Worm (Caenorhabditis elegans): ENCODE results near the gene ZK666.14.

ZK666.14 gene

ce11 chrII:10446300-10446699 lies 48.3 kb upstream of the ZK666.14 start:
- no peak for TF ChIP-seq ceh-9 (tag; optimal IDR thresholded peaks at IDR 0.05)
- no peak for TF ChIP-seq eor-1 (tag; optimal IDR thresholded peaks at IDR 0.05)
- peak; percentile 43 for TF ChIP-seq jun-1 (tag; optimal IDR thresholded peaks at IDR 0.05)
- TF ChIP-seq fkh-10 (GFP tag; optimal IDR thresholded peaks at IDR 0.05), result no peak
- peak; percentile 26 for TF ChIP-seq nhr-23 (tag; optimal IDR thresholded peaks at IDR 0.05)
- no peak for TF ChIP-seq nhr-237 (tag; optimal IDR thresholded peaks at IDR 0.05)
- TF ChIP-seq ztf-4 (tag; optimal IDR thresholded peaks at IDR 0.05), result no peak
- no peak for TF ChIP-seq lin-15B (tag; optimal IDR thresholded peaks at IDR 0.05)
- no peak for TF ChIP-seq nhr-28 (tag; optimal IDR thresholded peaks at IDR 0.05)
- TF ChIP-seq nfya-1 (tag; optimal IDR thresholded peaks at IDR 0.05; ENCODE audit: insufficient read depth), result peak; percentile 15
- peak; percentile 12 for TF ChIP-seq snpc-4 (tag; optimal IDR thresholded peaks at IDR 0.05)
- no peak for TF ChIP-seq zag-1 (tag; optimal IDR thresholded peaks at IDR 0.05)
- no peak for TF ChIP-seq ceh-28 (tag; optimal IDR thresholded peaks at IDR 0.05)
- TF ChIP-seq ama-1 (optimal IDR thresholded peaks at IDR 0.05), result no peak
- TF ChIP-seq fkh-2 (tag; optimal IDR thresholded peaks at IDR 0.05), result no peak
- TF ChIP-seq ZK546.5 (tag; optimal IDR thresholded peaks at IDR 0.05), result no peak
- TF ChIP-seq elt-1 (tag; optimal IDR thresholded peaks at IDR 0.05), result peak; percentile 48
- TF ChIP-seq nhr-25 (tag; optimal IDR thresholded peaks at IDR 0.05), result no peak
- TF ChIP-seq nhr-76 (tag; optimal IDR thresholded peaks at IDR 0.05), result no peak
- peak; percentile 68 for TF ChIP-seq elt-2 (tag; optimal IDR thresholded peaks at IDR 0.05)
- TF ChIP-seq mml-1 (tag; optimal IDR thresholded peaks at IDR 0.05), result no peak
- no peak for TF ChIP-seq hmg-11 (tag; optimal IDR thresholded peaks at IDR 0.05)
- TF ChIP-seq pha-4 (tag; optimal IDR thresholded peaks at IDR 0.05), result peak; percentile 8
- TF ChIP-seq tbx-2 (tag; optimal IDR thresholded peaks at IDR 0.05), result no peak
- no peak for TF ChIP-seq fos-1 (tag; optimal IDR thresholded peaks at IDR 0.05)
- TF ChIP-seq aly-2 (tag; optimal IDR thresholded peaks at IDR 0.05), result no peak
- TF ChIP-seq elt-3 (tag; optimal IDR thresholded peaks at IDR 0.05), result no peak
- TF ChIP-seq pqm-1 (tag; optimal IDR thresholded peaks at IDR 0.05), result peak; percentile 58
- no peak for TF ChIP-seq egl-27 (tag; optimal IDR thresholded peaks at IDR 0.05)
- TF ChIP-seq daf-12 (tag; optimal IDR thresholded peaks at IDR 0.05), result no peak
- TF ChIP-seq egl-5 (tag; optimal IDR thresholded peaks at IDR 0.05), result no peak
- no peak for TF ChIP-seq R02D3.7 (tag; optimal IDR thresholded peaks at IDR 0.05)
- no peak for TF ChIP-seq skn-1 (tag; optimal IDR thresholded peaks at IDR 0.05)
- TF ChIP-seq ztf-11 (tag; optimal IDR thresholded peaks at IDR 0.05), result no peak
- peak; percentile 10 for TF ChIP-seq nhr-43 (tag; optimal IDR thresholded peaks at IDR 0.05; ENCODE audit: poor library complexity, severe bottlenecking)
- TF ChIP-seq ceh-16 (tag; optimal IDR thresholded peaks at IDR 0.05), result no peak
- no peak for TF ChIP-seq nhr-77 (tag; optimal IDR thresholded peaks at IDR 0.05)
- TF ChIP-seq unc-39 (tag; optimal IDR thresholded peaks at IDR 0.05), result no peak
- TF ChIP-seq ceh-82 (tag; optimal IDR thresholded peaks at IDR 0.05), result no peak
- no peak for TF ChIP-seq lsy-12 (tag; optimal IDR thresholded peaks at IDR 0.05)

DNA sequence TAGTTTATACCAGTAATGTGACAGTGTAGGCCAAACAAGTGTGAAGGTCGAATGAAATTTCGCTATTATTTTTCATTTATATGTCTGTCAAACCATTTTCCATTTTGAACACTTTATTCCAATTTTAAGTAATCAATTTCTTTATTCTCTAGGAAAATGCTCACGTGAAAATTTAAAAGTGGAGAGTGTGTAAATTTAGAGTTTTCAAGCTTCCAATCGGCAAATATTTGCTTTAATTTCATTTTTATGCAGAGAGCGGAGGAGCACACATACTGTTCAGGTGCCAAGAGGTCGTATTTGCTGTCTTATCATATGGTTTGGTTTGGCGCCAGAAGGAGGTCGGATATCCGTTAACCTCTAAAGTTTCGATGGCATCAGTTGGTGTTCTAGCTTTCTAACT lies 47.8 kb upstream of the ZK666.14 start:
- no peak for TF ChIP-seq egl-5 (tag; optimal IDR thresholded peaks at IDR 0.05)
- TF ChIP-seq pha-4 (tag; optimal IDR thresholded peaks at IDR 0.05), result peak; percentile 75
- no peak for TF ChIP-seq fkh-2 (tag; optimal IDR thresholded peaks at IDR 0.05)

DNA sequence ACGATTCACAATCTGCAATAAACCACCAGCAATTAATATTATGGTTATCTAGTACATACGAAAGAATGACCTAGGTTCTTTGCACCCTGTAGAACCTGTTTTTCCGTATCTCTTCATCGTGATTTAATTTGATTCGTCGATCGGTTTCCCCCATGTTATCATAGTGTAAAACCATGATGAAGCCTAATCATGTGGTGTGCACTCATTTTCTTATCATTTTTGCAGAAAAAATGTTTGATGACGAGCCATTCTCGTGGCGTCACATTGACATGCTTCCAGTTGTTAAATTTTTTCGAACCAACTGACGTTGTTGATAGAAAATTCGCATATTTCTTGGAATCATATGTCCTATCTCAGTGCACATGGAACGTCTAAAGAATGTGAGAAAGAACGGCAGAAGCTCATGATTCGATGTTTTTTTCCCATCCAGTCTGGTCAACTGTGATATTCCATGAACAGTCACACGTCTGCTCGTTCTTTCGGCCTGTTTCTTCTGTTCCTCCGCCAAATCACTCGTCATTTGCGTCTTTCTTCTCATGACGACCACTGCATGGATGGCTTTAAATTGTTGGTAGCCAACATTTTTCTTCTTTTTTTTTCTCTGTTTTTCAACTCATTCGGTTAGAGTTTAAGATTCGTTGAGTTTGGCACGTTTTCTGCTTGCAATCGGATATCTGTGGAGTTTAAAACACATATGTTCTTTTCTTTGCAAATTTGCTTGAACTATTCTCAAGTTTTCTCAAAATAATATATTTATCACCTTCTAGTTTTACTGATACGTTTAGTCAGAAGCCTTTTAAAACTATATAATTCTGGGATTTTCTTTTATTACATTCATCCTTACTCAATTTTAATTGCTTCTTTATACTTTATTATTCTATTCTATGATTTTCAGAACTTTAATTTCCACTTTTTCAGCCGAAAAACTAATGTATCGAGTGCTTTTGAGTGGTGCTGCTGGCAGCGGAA lies 46.9 kb upstream of the ZK666.14 start, which contains the start of gene ZK673.2:
ZK673.2 (plus strand) TSS at position 919 of the 969 bp plus-strand sequence.
- TF ChIP-seq eor-1 (tag; optimal IDR thresholded peaks at IDR 0.05) (no peak), unc-62 (GFP tag; optimal IDR thresholded peaks at IDR 0.05) (no peak), lin-15B (tag; optimal IDR thresholded peaks at IDR 0.05) (no peak), nhr-77 (tag; optimal IDR thresholded peaks at IDR 0.05) (no peak), nhr-237 (tag; optimal IDR thresholded peaks at IDR 0.05) (no peak), ceh-28 (tag; optimal IDR thresholded peaks at IDR 0.05) (no peak), ztf-11 (tag; optimal IDR thresholded peaks at IDR 0.05) (no peak), nhr-67 (tag; optimal IDR thresholded peaks at IDR 0.05) (no peak), hmg-11 (tag; optimal IDR thresholded peaks at IDR 0.05) (no peak), daf-12 (tag; optimal IDR thresholded peaks at IDR 0.05) (no peak), ceh-16 (tag; optimal IDR thresholded peaks at IDR 0.05) (no peak), nhr-43 (tag; optimal IDR thresholded peaks at IDR 0.05; ENCODE audit: poor library complexity, severe bottlenecking) (peak; percentile 71), egl-5 (tag; optimal IDR thresholded peaks at IDR 0.05) (no peak), lin-39 (tag; optimal IDR thresholded peaks at IDR 0.05) (no peak), pha-4 (tag; optimal IDR thresholded peaks at IDR 0.05) (peak; percentile 40), unc-39 (tag; optimal IDR thresholded peaks at IDR 0.05) (no peak), fkh-10 (GFP tag; optimal IDR thresholded peaks at IDR 0.05) (no peak), elt-1 (tag; optimal IDR thresholded peaks at IDR 0.05) (peak; percentile 27), pqm-1 (tag; optimal IDR thresholded peaks at IDR 0.05) (peak; percentile 95), mdl-1 (tag; optimal IDR thresholded peaks at IDR 0.05) (peak; percentile 39), nhr-28 (tag; optimal IDR thresholded peaks at IDR 0.05) (no peak), nhr-23 (tag; optimal IDR thresholded peaks at IDR 0.05) (peak; percentile 54), ceh-9 (tag; optimal IDR thresholded peaks at IDR 0.05) (no peak), mml-1 (tag; optimal IDR thresholded peaks at IDR 0.05) (no peak), ceh-82 (tag; optimal IDR thresholded peaks at IDR 0.05) (no peak), lsy-12 (tag; optimal IDR thresholded peaks at IDR 0.05) (peak; percentile 18), aly-2 (tag; optimal IDR thresholded peaks at IDR 0.05) (no peak), jun-1 (tag; optimal IDR thresholded peaks at IDR 0.05) (peak; percentile 29), tbx-2 (tag; optimal IDR thresholded peaks at IDR 0.05) (no peak), elt-3 (tag; optimal IDR thresholded peaks at IDR 0.05) (peak; percentile 19 to 56 (median 50)), nhr-12 (tag; optimal IDR thresholded peaks at IDR 0.05) (no peak), ZK546.5 (tag; optimal IDR thresholded peaks at IDR 0.05) (no peak)

All from whole organism, L3 larva.